Worm (Caenorhabditis elegans): Measurements from ENCODE around the gene gstk-1.

ce11 chrII:9617039-9617901 is 39.2 kb upstream of the gstk-1 start, which contains the start of gene hal-3:
- TF ChIP-seq che-1 (tag; optimal IDR thresholded peaks at IDR 0.05) (no peak), K09A11.1 (tag; optimal IDR thresholded peaks at IDR 0.05; ENCODE audit: insufficient read depth) (no peak), hlh-15 (tag; optimal IDR thresholded peaks at IDR 0.05) (no peak), hlh-30 (tag; optimal IDR thresholded peaks at IDR 0.05; ENCODE audit: insufficient read depth) (no peak), zip-5 (tag; optimal IDR thresholded peaks at IDR 0.05) (no peak), nfya-1 (tag; optimal IDR thresholded peaks at IDR 0.05) (no peak), ttx-3 (tag; optimal IDR thresholded peaks at IDR 0.05) (no peak), mec-3 (tag; optimal IDR thresholded peaks at IDR 0.05; ENCODE audit: borderline replicate concordance) (no peak), tbx-2 (tag; optimal IDR thresholded peaks at IDR 0.05) (no peak), elt-2 (tag; optimal IDR thresholded peaks at IDR 0.05) (no peak), ceh-45 (GFP tag; IDR thresholded peaks at IDR 0.05) (no peak), ceh-24 (tag; optimal IDR thresholded peaks at IDR 0.05) (no peak)
